Worm (Caenorhabditis elegans) whole organism, mixed stage, embryonic: ENCODE data around the gene srh-59.
A peak's percentile ranks its signal among the peaks of the same experiment; 100 is the strongest.

ENCODE experiments used
- M03D4.4 ChIP-seq: sonication (generic microtip); optimal IDR thresholded peaks from 2 replicates; lab custom pipeline; 2017; ENCODE audit warnings: mild to moderate bottlenecking, missing genetic modification characterization, missing compliant biosample characterization
- bed-3 ChIP-seq: fragments of 200-800 bp; sonication (Bioruptor generic); optimal IDR thresholded peaks from 3 replicates; lab custom pipeline; 2018; ENCODE audit warnings: mild to moderate bottlenecking, missing genetic modification characterization, moderate library complexity, missing compliant biosample characterization
- blmp-1 ChIP-seq: fragments of 150-350 bp; optimal IDR thresholded peaks from 2 replicates; lab custom pipeline; 2014; ENCODE audit warnings: missing biosample characterization, missing genetic modification characterization
- ceh-39 ChIP-seq: fragments of 150-350 bp; optimal IDR thresholded peaks from 2 replicates; lab custom pipeline; 2014; ENCODE audit warnings: missing biosample characterization, missing genetic modification characterization
- ceh-43 ChIP-seq: fragments of 200-800 bp; sonication (Bioruptor generic); optimal IDR thresholded peaks from 2 replicates; lab custom pipeline; 2018; ENCODE audit warnings: mild to moderate bottlenecking, missing genetic modification characterization, moderate library complexity, missing compliant biosample characterization
- ceh-83 ChIP-seq: fragments of 200-800 bp; sonication (Bioruptor generic); optimal IDR thresholded peaks from 2 replicates; lab custom pipeline; 2018; ENCODE audit warnings: mild to moderate bottlenecking, missing genetic modification characterization, missing compliant biosample characterization
- ces-1 ChIP-seq: fragments of 150-350 bp; optimal IDR thresholded peaks from 2 replicates; lab custom pipeline; 2014; ENCODE audit warnings: missing biosample characterization, missing genetic modification reagents, missing genetic modification characterization
- cnd-1 ChIP-seq: fragments of 200-800 bp; sonication (Bioruptor generic); optimal IDR thresholded peaks from 2 replicates; lab custom pipeline; 2018; ENCODE audit warnings: mild to moderate bottlenecking, missing genetic modification characterization, missing compliant biosample characterization
- drap-1 ChIP-seq: fragments of 200-800 bp; sonication (Bioruptor generic); optimal IDR thresholded peaks from 3 replicates; lab custom pipeline; 2018; ENCODE audit warnings: mild to moderate bottlenecking, missing genetic modification characterization, missing compliant biosample characterization
- elt-3 ChIP-seq: fragments of 150-350 bp; optimal IDR thresholded peaks from 2 replicates; lab custom pipeline; 2014; ENCODE audit warnings: missing biosample characterization, missing genetic modification characterization
- flh-1 ChIP-seq: fragments of 200-800 bp; sonication (Bioruptor generic); optimal IDR thresholded peaks from 2 replicates; lab custom pipeline; 2018; ENCODE audit warnings: mild to moderate bottlenecking, missing genetic modification characterization, moderate library complexity, missing compliant biosample characterization
- ham-2 ChIP-seq: fragments of 200-800 bp; sonication (Bioruptor generic); optimal IDR thresholded peaks from 2 replicates; lab custom pipeline; 2018; ENCODE audit warnings: mild to moderate bottlenecking, missing genetic modification characterization, missing compliant biosample characterization
- hlh-1 ChIP-seq: fragments of 150-350 bp; optimal IDR thresholded peaks from 2 replicates; lab custom pipeline; 2014; ENCODE audit warnings: missing biosample characterization, missing genetic modification reagents, missing genetic modification characterization
- lin-13 ChIP-seq: fragments of 150-350 bp; optimal IDR thresholded peaks from 2 replicates; lab custom pipeline; 2014; ENCODE audit warnings: missing biosample characterization, missing genetic modification characterization
- lin-32 ChIP-seq: fragments of 200-800 bp; sonication (Bioruptor generic); optimal IDR thresholded peaks from 2 replicates; lab custom pipeline; 2018; ENCODE audit warnings: mild to moderate bottlenecking, missing genetic modification characterization, missing compliant biosample characterization
- lsy-2 ChIP-seq: fragments of 150-350 bp; optimal IDR thresholded peaks from 2 replicates; lab custom pipeline; 2014; ENCODE audit warnings: missing biosample characterization, missing genetic modification characterization
- mab-5 ChIP-seq: fragments of 150-350 bp; optimal IDR thresholded peaks from 2 replicates; lab custom pipeline; 2014; ENCODE audit warnings: missing biosample characterization, missing genetic modification characterization
- mep-1 ChIP-seq: fragments of 150-350 bp; optimal IDR thresholded peaks from 2 replicates; lab custom pipeline; 2017; ENCODE audit warnings: missing biosample characterization, missing genetic modification reagents, missing genetic modification characterization, inconsistent platforms
- nhr-12 ChIP-seq: fragments of 150-350 bp; optimal IDR thresholded peaks from 2 replicates; lab custom pipeline; 2014; ENCODE audit warnings: missing biosample characterization, missing genetic modification characterization
- nhr-2 ChIP-seq: fragments of 150-350 bp; optimal IDR thresholded peaks from 2 replicates; lab custom pipeline; 2014; ENCODE audit warnings: missing biosample characterization, missing genetic modification characterization
- nhr-237 ChIP-seq: fragments of 150-350 bp; optimal IDR thresholded peaks from 2 replicates; lab custom pipeline; 2014; ENCODE audit warnings: missing biosample characterization, missing genetic modification characterization
- nhr-28 ChIP-seq: fragments of 150-350 bp; optimal IDR thresholded peaks from 2 replicates; lab custom pipeline; 2014; ENCODE audit warnings: missing biosample characterization, missing genetic modification characterization
- nhr-76 ChIP-seq: sonication (generic microtip); optimal IDR thresholded peaks from 2 replicates; lab custom pipeline; 2017; ENCODE audit warnings: missing biosample characterization, missing genetic modification characterization
- pha-4 ChIP-seq: fragments of 150-350 bp; optimal IDR thresholded peaks from 2 replicates; lab custom pipeline; 2018; ENCODE audit warnings: missing biosample characterization, missing genetic modification reagents, missing genetic modification characterization
- sem-2 ChIP-seq: fragments of 200-800 bp; sonication (Bioruptor generic); optimal IDR thresholded peaks from 2 replicates; lab custom pipeline; 2018; ENCODE audit warnings: mild to moderate bottlenecking, missing genetic modification characterization, missing compliant biosample characterization
- sptf-1 ChIP-seq: sonication (generic microtip); optimal IDR thresholded peaks from 2 replicates; lab custom pipeline; 2017; ENCODE audit warnings: mild to moderate bottlenecking, missing genetic modification characterization, moderate library complexity, missing compliant biosample characterization
- tbx-8 ChIP-seq: fragments of 200-800 bp; sonication (Bioruptor generic); optimal IDR thresholded peaks from 2 replicates; lab custom pipeline; 2018; ENCODE audit warnings: mild to moderate bottlenecking, missing genetic modification characterization, moderate library complexity, missing compliant biosample characterization
- unc-120 ChIP-seq: sonication (generic microtip); optimal IDR thresholded peaks from 2 replicates; lab custom pipeline; 2017; ENCODE audit warnings: missing genetic modification characterization, missing compliant biosample characterization; ENCODE audit not compliant: poor library complexity, severe bottlenecking
- unc-62 ChIP-seq: fragments of 150-350 bp; optimal IDR thresholded peaks from 2 replicates; lab custom pipeline; 2014; ENCODE audit warnings: missing biosample characterization, missing genetic modification reagents, missing genetic modification characterization
- zip-8 ChIP-seq: fragments of 150-350 bp; optimal IDR thresholded peaks from 2 replicates; lab custom pipeline; 2014; ENCODE audit warnings: missing biosample characterization, missing genetic modification characterization
- ztf-11 ChIP-seq: fragments of 150-350 bp; optimal IDR thresholded peaks from 2 replicates; lab custom pipeline; 2014; ENCODE audit warnings: missing biosample characterization, missing genetic modification characterization

The srh-59 gene

DNA sequence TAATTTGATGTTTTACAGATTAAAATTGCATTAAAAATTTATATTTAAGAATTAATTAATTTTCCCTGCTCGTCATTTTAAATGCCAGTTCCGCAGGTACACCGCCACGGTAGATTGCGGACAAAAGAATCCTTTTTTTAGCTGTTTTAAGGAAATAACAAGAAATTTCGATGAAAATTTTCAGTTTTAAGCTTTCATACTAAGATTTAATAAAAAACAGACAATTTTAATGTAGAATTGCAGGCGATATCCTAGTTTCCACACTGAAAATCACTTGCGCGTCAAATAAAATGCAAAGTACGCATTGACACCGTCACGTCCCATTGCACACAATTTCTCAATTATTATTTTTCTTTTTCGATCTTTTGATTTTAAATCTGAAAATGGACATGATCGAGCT, 28.4 kb upstream of the srh-59 start, which contains the start of gene dnc-3:
dnc-3 (plus strand) TSS at position 272 of the 400 bp plus-strand sequence.
- TF ChIP-seq M03D4.4 (tag; lab: Kevin White, UChicago) (no peak), zip-8 (tag; lab: Kevin White, UChicago) (no peak), mep-1 (tag; lab: Kevin White, UChicago) (peak; percentile 14), ces-1 (peak; percentile 75), lin-13 (tag; lab: Kevin White, UChicago) (no peak), nhr-28 (no peak), cnd-1 (tag; lab: Kevin White, UChicago) (no peak), ceh-43 (GFP tag; lab: Kevin White, UChicago) (peak; percentile 17), flh-1 (GFP tag; lab: Kevin White, UChicago) (no peak), sem-2 (GFP tag; lab: Kevin White, UChicago) (no peak), lsy-2 (tag; lab: Kevin White, UChicago) (peak; percentile 29), nhr-237 (tag; lab: Kevin White, UChicago) (peak; percentile 5)

- no peak for TF ChIP-seq sem-2 (GFP tag; lab: Kevin White, UChicago)
- no peak for TF ChIP-seq nhr-2 (tag; lab: Kevin White, UChicago)
- TF ChIP-seq mep-1 (tag; lab: Kevin White, UChicago) = no peak
- no peak for TF ChIP-seq hlh-1
- TF ChIP-seq elt-3 (tag; lab: Kevin White, UChicago) = no peak
These were observed 27.2 kb upstream of the srh-59 start for ce11 chrII:3554673-3555072.

ce11 chrII:3555281-3555680, 26.6 kb upstream of the srh-59 start:
- TF ChIP-seq nhr-28 (no peak), hlh-1 (no peak), ham-2 (GFP tag; lab: Kevin White, UChicago) (no peak), ceh-83 (no peak), M03D4.4 (tag; lab: Kevin White, UChicago) (no peak), nhr-237 (tag; lab: Kevin White, UChicago) (no peak), ceh-39 (no peak), unc-62 (GFP tag; lab: Kevin White, UChicago) (no peak), cnd-1 (tag; lab: Kevin White, UChicago) (no peak), unc-120 (no peak), blmp-1 (tag; lab: Kevin White, UChicago) (no peak), nhr-12 (tag; lab: Kevin White, UChicago) (no peak), zip-8 (tag; lab: Kevin White, UChicago) (no peak), drap-1 (no peak), ztf-11 (tag; lab: Kevin White, UChicago) (no peak), lsy-2 (tag; lab: Kevin White, UChicago) (no peak), tbx-8 (no peak)

DNA sequence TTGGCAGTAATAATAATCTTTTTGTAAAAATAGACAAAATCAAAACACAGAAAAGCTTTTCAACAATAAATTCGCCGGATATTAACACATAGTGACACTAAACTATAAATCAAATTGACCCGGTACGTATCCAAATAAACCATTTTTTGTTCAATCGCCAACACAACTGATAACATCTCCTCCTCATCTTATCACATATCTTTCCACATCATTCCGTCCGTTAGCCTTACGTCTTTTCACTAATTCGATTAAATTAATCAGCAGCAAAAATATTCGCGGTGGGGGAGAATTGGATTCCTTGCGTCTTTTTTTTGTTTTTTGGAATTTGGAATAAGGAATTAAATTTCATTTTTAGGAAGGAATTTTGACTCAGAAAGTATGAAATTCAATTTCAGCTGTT, 25.3 kb upstream of the srh-59 start:
- TF ChIP-seq pha-4 (tag; lab: Kevin White, UChicago) (no peak), hlh-1 (no peak), nhr-12 (tag; lab: Kevin White, UChicago) (no peak), cnd-1 (tag; lab: Kevin White, UChicago) (no peak), ztf-11 (tag; lab: Kevin White, UChicago) (no peak), bed-3 (GFP tag; lab: Kevin White, UChicago) (no peak), unc-120 (no peak), ham-2 (GFP tag; lab: Kevin White, UChicago) (no peak), lsy-2 (tag; lab: Kevin White, UChicago) (no peak), drap-1 (no peak), unc-62 (GFP tag; lab: Kevin White, UChicago) (no peak), lin-32 (GFP tag; lab: Kevin White, UChicago) (no peak), ceh-83 (no peak), tbx-8 (no peak), nhr-76 (tag; lab: Kevin White, UChicago) (no peak)

DNA sequence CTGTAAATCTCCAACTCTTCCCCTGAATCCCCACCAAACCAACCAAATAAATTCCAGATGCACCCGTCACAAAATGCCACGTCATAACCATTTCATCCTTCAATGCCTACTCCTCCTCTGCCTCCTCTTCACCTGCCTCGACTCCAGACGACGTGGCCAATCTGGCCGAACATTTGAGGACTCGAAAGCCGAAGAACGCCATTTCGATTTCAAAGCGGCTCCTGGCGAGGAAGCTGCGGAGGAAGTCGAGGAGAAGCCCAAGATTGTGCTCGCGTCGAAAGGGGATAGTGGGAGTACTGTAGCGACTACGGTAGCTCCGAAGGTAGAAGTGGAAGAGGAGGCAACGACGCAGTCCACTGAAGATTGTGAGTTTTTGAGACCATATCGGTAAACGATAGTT, 24.4 kb upstream of the srh-59 start, which contains the start of gene lgc-45:
lgc-45 (plus strand) TSS at position 56 of the 400 bp plus-strand sequence.
- TF ChIP-seq bed-3 (GFP tag; lab: Kevin White, UChicago) (no peak), nhr-237 (tag; lab: Kevin White, UChicago) (no peak), ham-2 (GFP tag; lab: Kevin White, UChicago) (no peak), mep-1 (tag; lab: Kevin White, UChicago) (no peak), flh-1 (GFP tag; lab: Kevin White, UChicago) (no peak), sptf-1 (tag; lab: Kevin White, UChicago) (no peak), hlh-1 (no peak), mab-5 (no peak), drap-1 (no peak), M03D4.4 (tag; lab: Kevin White, UChicago) (no peak), ceh-39 (no peak), nhr-76 (tag; lab: Kevin White, UChicago) (no peak)
